Worm (Caenorhabditis elegans) whole organism, L4 larva: ENCODE results near the gene K03H6.1.

Experiments
- F44E2.7 ChIP-seq: fragments of 200-800 bp; sonication (Bioruptor generic); IDR thresholded peaks from 2 replicates; pipeline ENCODE4 v2.1.2; 2022; ENCODE audit warnings: missing genetic modification characterization, missing compliant biosample characterization
- F49E8.2 ChIP-seq: sonication (generic microtip); optimal IDR thresholded peaks from 2 replicates; lab custom pipeline; 2016; ENCODE audit warnings: missing compliant biosample characterization, mild to moderate bottlenecking, missing genetic modification characterization, borderline replicate concordance
- T20F7.1 ChIP-seq: fragments of 200-800 bp; sonication (Bioruptor generic); optimal IDR thresholded peaks from 2 replicates; lab custom pipeline; 2018; ENCODE audit warnings: mild to moderate bottlenecking, missing genetic modification characterization, missing compliant biosample characterization
- Y48G9A.11 ChIP-seq: fragments of 200-800 bp; sonication (Bioruptor generic); IDR thresholded peaks from 2 replicates; pipeline ENCODE4 v1.3.6; 2022; ENCODE audit warnings: missing genetic modification reagents, missing genetic modification characterization, missing compliant biosample characterization
- Y75B8A.6 ChIP-seq: fragments of 200-800 bp; sonication (Bioruptor generic); IDR thresholded peaks from 2 replicates; pipeline ENCODE4 v1.3.6; 2022; ENCODE audit warnings: missing genetic modification reagents, missing genetic modification characterization, missing compliant biosample characterization
- ZK337.2 ChIP-seq: fragments of 200-800 bp; sonication (Bioruptor generic); IDR thresholded peaks from 2 replicates; pipeline ENCODE4 v1.3.6; 2022; ENCODE audit warnings: missing genetic modification reagents, missing genetic modification characterization, missing compliant biosample characterization
- ama-1 ChIP-seq: fragments of 150-350 bp; optimal IDR thresholded peaks from 2 replicates; lab custom pipeline; 2014; ENCODE audit warnings: inconsistent platforms, mixed read lengths
- attf-4 ChIP-seq: sonication (generic microtip); optimal IDR thresholded peaks from 3 replicates; lab custom pipeline; 2017; ENCODE audit warnings: missing biosample characterization, missing genetic modification characterization
- ceh-28 ChIP-seq: fragments of 150-350 bp; optimal IDR thresholded peaks from 2 replicates; lab custom pipeline; 2014; ENCODE audit warnings: missing biosample characterization, missing genetic modification reagents, missing genetic modification characterization
- ceh-32 ChIP-seq: sonication (generic microtip); optimal IDR thresholded peaks from 2 replicates; lab custom pipeline; 2016; ENCODE audit warnings: mild to moderate bottlenecking, missing genetic modification characterization, missing compliant biosample characterization; ENCODE audit not compliant: poor library complexity
- ceh-44 ChIP-seq: fragments of 200-800 bp; sonication (Bioruptor generic); IDR thresholded peaks from 2 replicates; pipeline ENCODE4 v1.3.6; 2022; ENCODE audit warnings: missing genetic modification reagents, missing genetic modification characterization, missing compliant biosample characterization
- ceh-62 ChIP-seq: sonication (generic microtip); optimal IDR thresholded peaks from 2 replicates; lab custom pipeline; 2017; ENCODE audit warnings: missing biosample characterization, missing genetic modification characterization
- cey-2 ChIP-seq: sonication (generic microtip); optimal IDR thresholded peaks from 3 replicates; lab custom pipeline; 2017; ENCODE audit warnings: missing genetic modification characterization, mild to moderate bottlenecking, missing compliant biosample characterization, antibody characterized with exemption, borderline replicate concordance; ENCODE audit not compliant: insufficient read depth
- daf-12 ChIP-seq: fragments of 150-350 bp; optimal IDR thresholded peaks from 2 replicates; lab custom pipeline; 2014; ENCODE audit warnings: missing biosample characterization, missing genetic modification reagents, missing genetic modification characterization
- daf-19 ChIP-seq: fragments of 200-800 bp; sonication (Bioruptor generic); conservative IDR thresholded peaks from 2 replicates; pipeline ENCODE4 v1.3.6; 2022; ENCODE audit warnings: missing genetic modification characterization, missing compliant biosample characterization
- daf-8 ChIP-seq: fragments of 200-800 bp; sonication (Bioruptor generic); IDR thresholded peaks from 2 replicates; pipeline ENCODE4 v1.3.6; 2022; ENCODE audit warnings: missing genetic modification characterization, missing compliant biosample characterization
- dmd-8 ChIP-seq: fragments of 200-800 bp; sonication (Bioruptor generic); IDR thresholded peaks from 2 replicates; pipeline ENCODE4 v1.3.6; 2022; ENCODE audit warnings: missing genetic modification characterization, missing compliant biosample characterization
- duxl-1 ChIP-seq: sonication (generic microtip); optimal IDR thresholded peaks from 2 replicates; lab custom pipeline; 2016; ENCODE audit warnings: mild to moderate bottlenecking, missing genetic modification characterization, moderate library complexity, missing compliant biosample characterization; ENCODE audit not compliant: poor library complexity
- dve-1 ChIP-seq: sonication (generic microtip); optimal IDR thresholded peaks from 2 replicates; lab custom pipeline; 2017; ENCODE audit warnings: antibody characterized with exemption, mild to moderate bottlenecking, missing genetic modification characterization, missing compliant biosample characterization; ENCODE audit not compliant: insufficient read depth
- egl-27 ChIP-seq: sonication (generic microtip); optimal IDR thresholded peaks from 3 replicates; lab custom pipeline; 2017; ENCODE audit warnings: missing biosample characterization, missing genetic modification reagents, missing genetic modification characterization
- fkh-10 ChIP-seq: fragments of 150-350 bp; optimal IDR thresholded peaks from 2 replicates; lab custom pipeline; 2014; ENCODE audit warnings: missing biosample characterization, missing genetic modification reagents, missing genetic modification characterization
- fos-1 ChIP-seq: fragments of 150-350 bp; optimal IDR thresholded peaks from 2 replicates; lab custom pipeline; 2014; ENCODE audit warnings: missing biosample characterization, missing genetic modification characterization
- gei-8 ChIP-seq: fragments of 200-800 bp; sonication (Bioruptor generic); optimal IDR thresholded peaks from 2 replicates; lab custom pipeline; 2018; ENCODE audit warnings: mild to moderate bottlenecking, missing genetic modification characterization, missing compliant biosample characterization
- hif-1 ChIP-seq, 2 experiments: sonication (generic microtip); optimal IDR thresholded peaks; 2 replicates each; lab custom pipeline; 2016 to 2017; ENCODE audit warnings: missing compliant biosample characterization in 2 of 2, missing genetic modification characterization in 2 of 2, missing genetic modification reagents in 2 of 2, missing genotype in 2 of 2, mild to moderate bottlenecking in 1 of 2
- hlh-30 ChIP-seq: sonication (generic microtip); optimal IDR thresholded peaks from 2 replicates; lab custom pipeline; 2017; ENCODE audit warnings: antibody characterized with exemption, mild to moderate bottlenecking, missing genetic modification characterization, missing compliant biosample characterization; ENCODE audit not compliant: insufficient read depth
- hmg-1.1 ChIP-seq: fragments of 200-800 bp; sonication (Bioruptor generic); IDR thresholded peaks from 2 replicates; pipeline ENCODE4 v1.3.6; 2022; ENCODE audit warnings: missing genetic modification reagents, missing genetic modification characterization, missing compliant biosample characterization
- lin-13 ChIP-seq: fragments of 150-350 bp; optimal IDR thresholded peaks from 2 replicates; lab custom pipeline; 2014; ENCODE audit warnings: missing biosample characterization, missing genetic modification reagents, missing genetic modification characterization
- lin-15B ChIP-seq: fragments of 150-350 bp; sonication (generic microtip); optimal IDR thresholded peaks from 3 replicates; lab custom pipeline; 2014; ENCODE audit warnings: missing biosample characterization, missing genetic modification characterization
- lin-38 ChIP-seq: fragments of 200-800 bp; sonication (Bioruptor generic); IDR thresholded peaks from 2 replicates; pipeline ENCODE4 v1.3.6; 2022; ENCODE audit warnings: missing genetic modification reagents, missing genetic modification characterization, missing compliant biosample characterization
- lin-39 ChIP-seq: fragments of 150-350 bp; optimal IDR thresholded peaks from 2 replicates; lab custom pipeline; 2014; ENCODE audit warnings: missing biosample characterization, missing genetic modification reagents, missing genetic modification characterization
- lsy-2 ChIP-seq, 2 experiments: fragments of 150-350 bp in 1 of 2; sonication (generic microtip) in 1 of 2; optimal IDR thresholded peaks; 2 replicates each; lab custom pipeline; 2014 to 2017; ENCODE audit warnings: missing biosample characterization in 2 of 2, missing genetic modification characterization in 2 of 2
- mdl-1 ChIP-seq, 2 experiments: fragments of 150-350 bp in 1 of 2; sonication (generic microtip) in 1 of 2; optimal IDR thresholded peaks; 2 replicates each; lab custom pipeline; 2014 to 2017; ENCODE audit warnings: missing biosample characterization in 2 of 2, missing genetic modification characterization in 2 of 2
- mdt-29 ChIP-seq: fragments of 200-800 bp; sonication (Bioruptor generic); IDR thresholded peaks from 2 replicates; pipeline ENCODE4 v1.3.6; 2022; ENCODE audit warnings: missing genetic modification reagents, missing genetic modification characterization, missing compliant biosample characterization
- mxl-2 ChIP-seq: fragments of 200-800 bp; sonication (Bioruptor generic); conservative IDR thresholded peaks from 2 replicates; pipeline ENCODE4 v1.3.6; 2022; ENCODE audit warnings: missing genetic modification reagents, missing genetic modification characterization, missing compliant biosample characterization
- nhr-10 ChIP-seq: fragments of 150-350 bp; optimal IDR thresholded peaks from 2 replicates; lab custom pipeline; 2014; ENCODE audit warnings: missing biosample characterization, missing genetic modification characterization
- nhr-102 ChIP-seq: sonication (generic microtip); optimal IDR thresholded peaks from 2 replicates; lab custom pipeline; 2016; ENCODE audit warnings: mild to moderate bottlenecking, missing genetic modification characterization, moderate library complexity, missing compliant biosample characterization
- nhr-111 ChIP-seq: fragments of 200-800 bp; sonication (Bioruptor generic); optimal IDR thresholded peaks from 2 replicates; lab custom pipeline; 2018; ENCODE audit warnings: mild to moderate bottlenecking, missing genetic modification characterization, missing compliant biosample characterization
- nhr-28 ChIP-seq: fragments of 150-350 bp; optimal IDR thresholded peaks from 2 replicates; lab custom pipeline; 2014; ENCODE audit warnings: missing biosample characterization, missing genetic modification characterization
- nhr-42 ChIP-seq: fragments of 200-800 bp; sonication (Bioruptor generic); IDR thresholded peaks from 2 replicates; pipeline ENCODE4 v1.3.6; 2022; ENCODE audit warnings: missing genetic modification characterization, missing compliant biosample characterization
- nhr-48 ChIP-seq: sonication (generic microtip); optimal IDR thresholded peaks from 2 replicates; lab custom pipeline; 2016; ENCODE audit warnings: mild to moderate bottlenecking, missing genetic modification characterization, missing compliant biosample characterization
- nhr-6 ChIP-seq: fragments of 150-350 bp; optimal IDR thresholded peaks from 2 replicates; lab custom pipeline; 2014; ENCODE audit warnings: missing biosample characterization, missing genetic modification characterization
- php-3 ChIP-seq: fragments of 200-800 bp; sonication (Bioruptor generic); IDR thresholded peaks from 2 replicates; pipeline ENCODE4 v1.3.6; 2022; ENCODE audit warnings: missing genetic modification reagents, missing genetic modification characterization, missing compliant biosample characterization
- skn-1 ChIP-seq: fragments of 150-350 bp; optimal IDR thresholded peaks from 2 replicates; lab custom pipeline; 2014; ENCODE audit warnings: missing biosample characterization, missing genetic modification characterization
- snpc-1.2 ChIP-seq: fragments of 200-800 bp; sonication (Bioruptor generic); IDR thresholded peaks from 2 replicates; pipeline ENCODE4 v1.3.6; 2022; ENCODE audit warnings: missing genetic modification reagents, missing genetic modification characterization, missing compliant biosample characterization
- snpc-4 ChIP-seq: fragments of 150-350 bp; optimal IDR thresholded peaks from 2 replicates; lab custom pipeline; 2014; ENCODE audit warnings: missing biosample characterization, missing genetic modification characterization
- spr-1 ChIP-seq: sonication (generic microtip); optimal IDR thresholded peaks from 2 replicates; lab custom pipeline; 2016; ENCODE audit warnings: mild to moderate bottlenecking, missing genetic modification characterization, missing compliant biosample characterization
- tag-97 ChIP-seq: fragments of 200-800 bp; sonication (Bioruptor generic); IDR thresholded peaks from 2 replicates; pipeline ENCODE4 v1.3.6; 2022; ENCODE audit warnings: missing genetic modification characterization, missing compliant biosample characterization
- tra-1 ChIP-seq: fragments of 200-800 bp; sonication (Bioruptor generic); IDR thresholded peaks from 2 replicates; pipeline ENCODE4 v1.3.6; 2022; ENCODE audit warnings: missing genetic modification reagents, missing genetic modification characterization, missing compliant biosample characterization
- unc-39 ChIP-seq: sonication (generic microtip); optimal IDR thresholded peaks from 2 replicates; lab custom pipeline; 2017; ENCODE audit warnings: missing biosample characterization, missing genetic modification characterization
- zfp-2 ChIP-seq: sonication (generic microtip); optimal IDR thresholded peaks from 2 replicates; lab custom pipeline; 2016; ENCODE audit warnings: mild to moderate bottlenecking, missing genetic modification characterization, missing compliant biosample characterization
- zip-11 ChIP-seq: fragments of 200-800 bp; sonication (Bioruptor generic); IDR thresholded peaks from 2 replicates; pipeline ENCODE4 v1.3.6; 2022; ENCODE audit warnings: missing genetic modification characterization, missing compliant biosample characterization
- zip-2 ChIP-seq: fragments of 150-350 bp; optimal IDR thresholded peaks from 2 replicates; lab custom pipeline; 2014; ENCODE audit warnings: missing biosample characterization, missing genetic modification characterization

The K03H6.1 gene

ce11 chrIV:1497448-1497847 is 26.1 kb upstream of the K03H6.1 start, which contains the start of gene hxk-3 (continued):
- no peak for TF ChIP-seq ZK337.2 (GFP tag; lab: Robert Waterston, UW)
- no peak for TF ChIP-seq nhr-10 (tag; lab: Kevin White, UChicago)
- no peak for TF ChIP-seq mxl-2 (GFP tag; lab: Robert Waterston, UW)
- TF ChIP-seq nhr-6 (tag; lab: Kevin White, UChicago): peak; percentile 77
- no peak for TF ChIP-seq ceh-32
- peak; percentile 31 for TF ChIP-seq fkh-10 (GFP tag; lab: Kevin White, UChicago)
- no peak for TF ChIP-seq gei-8 (GFP tag; lab: Kevin White, UChicago)
- TF ChIP-seq mdl-1 (tag; optimal IDR thresholded peaks at IDR 0.05; lab: Kevin White, UChicago): peak; percentile 86 to 97
- no peak for TF ChIP-seq lin-39 (tag; lab: Kevin White, UChicago)
- no peak for TF ChIP-seq ceh-44 (GFP tag; lab: Robert Waterston, UW)
- TF ChIP-seq F49E8.2 (tag; lab: Kevin White, UChicago): no peak
- no peak for TF ChIP-seq egl-27 (tag; lab: Kevin White, UChicago)
- no peak for TF ChIP-seq snpc-1.2 (GFP tag; lab: Robert Waterston, UW)
- TF ChIP-seq nhr-28 (tag; lab: Kevin White, UChicago): peak; percentile 19
- TF ChIP-seq mdt-29: no peak
- no peak for TF ChIP-seq skn-1
- 0 out of 2 replicates have a peak, but pooled peaks have one; percentile 15 for TF ChIP-seq nhr-42 (GFP tag; lab: Robert Waterston, UW)
- no peak for TF ChIP-seq lin-15B (tag; lab: Kevin White, UChicago)
- TF ChIP-seq dve-1 (tag; lab: Kevin White, UChicago): peak; percentile 80
- TF ChIP-seq daf-12 (tag; lab: Kevin White, UChicago): no peak
- peak; percentile 82 for TF ChIP-seq hmg-1.1 (GFP tag; lab: Robert Waterston, UW)
- no peak for TF ChIP-seq T20F7.1
- no peak for TF ChIP-seq fos-1 (tag; lab: Kevin White, UChicago)
- TF ChIP-seq nhr-48 (tag; lab: Kevin White, UChicago): peak; percentile 48
- TF ChIP-seq lin-13 (GFP tag; lab: Kevin White, UChicago): peak; percentile 44
- peak; percentile 59; the same call in 1 of the 2 replicates for TF ChIP-seq php-3
- no peak for TF ChIP-seq dmd-8 (GFP tag; lab: Robert Waterston, UW)
- no peak for TF ChIP-seq duxl-1 (tag; lab: Kevin White, UChicago)
- no peak for TF ChIP-seq unc-39 (tag; lab: Kevin White, UChicago)
- TF ChIP-seq F44E2.7: no peak
- 0 out of 2 replicates have a peak, but pooled peaks have one; percentile 30 for TF ChIP-seq tra-1 (GFP tag; lab: Robert Waterston, UW)
- no peak for TF ChIP-seq tag-97 (GFP tag; lab: Robert Waterston, UW)
- no peak for TF ChIP-seq zfp-2
- no peak for TF ChIP-seq snpc-4 (tag; lab: Kevin White, UChicago)
- TF ChIP-seq ceh-62 (tag; lab: Kevin White, UChicago): no peak
- TF ChIP-seq ama-1 (lab: Kevin White, UChicago): no peak
- peak; percentile 72 for TF ChIP-seq lin-38 (GFP tag; lab: Robert Waterston, UW)
- TF ChIP-seq lsy-2 (tag; optimal IDR thresholded peaks at IDR 0.05; lab: Kevin White, UChicago): peak in 1 of 2 experiments; percentile 79
- TF ChIP-seq hlh-30 (tag; lab: Kevin White, UChicago): peak; percentile 89
- peak; percentile 2 for TF ChIP-seq spr-1
- no peak for TF ChIP-seq zip-11 (GFP tag; lab: Robert Waterston, UW)
- TF ChIP-seq daf-19 (GFP tag; lab: Robert Waterston, UW): no peak
- TF ChIP-seq cey-2 (tag; lab: Kevin White, UChicago): no peak
- no peak for TF ChIP-seq daf-8 (GFP tag; lab: Robert Waterston, UW)
- no peak for TF ChIP-seq nhr-111
- TF ChIP-seq attf-4 (tag; lab: Kevin White, UChicago): no peak
- TF ChIP-seq nhr-102: peak; percentile 3
- peak; percentile 23 for TF ChIP-seq ceh-28 (tag; lab: Kevin White, UChicago)
- no peak for TF ChIP-seq zip-2
- TF ChIP-seq hif-1 (tag; optimal IDR thresholded peaks at IDR 0.05; lab: Kevin White, UChicago): peak; percentile 28 to 96
- no peak for TF ChIP-seq Y48G9A.11 (GFP tag; lab: Robert Waterston, UW)
- TF ChIP-seq Y75B8A.6: no peak
